Worm (Caenorhabditis elegans): Measurements from ENCODE around the gene F42F12.14.

ce11 chrX:12364804-12365203 lies 16.4 kb downstream of the F42F12.14 start, which contains the start of gene F19H6.5:
- TF ChIP-seq pha-2 (tag; optimal IDR thresholded peaks at IDR 0.05) (no peak), pqm-1 (tag; optimal IDR thresholded peaks at IDR 0.05) (no peak), mec-3 (tag; optimal IDR thresholded peaks at IDR 0.05; ENCODE audit: borderline replicate concordance) (no peak), che-1 (tag; optimal IDR thresholded peaks at IDR 0.05) (no peak), gmeb-2 (tag; optimal IDR thresholded peaks at IDR 0.05) (no peak)

Measured in whole organism, late embryonic.